Worm (Caenorhabditis elegans) whole organism, late embryonic: ENCODE data around the gene thk-1.
A peak's percentile ranks its signal among the peaks of the same experiment; 100 is the strongest.

ENCODE experiments used
- C08G9.2 ChIP-seq: sonication (generic microtip); optimal IDR thresholded peaks from 2 replicates; lab custom pipeline; 2016; ENCODE audit warnings: mild to moderate bottlenecking, missing genetic modification characterization, moderate library complexity, missing compliant biosample characterization
- F13H6.1 ChIP-seq: sonication (generic microtip); optimal IDR thresholded peaks from 2 replicates; lab custom pipeline; 2016; ENCODE audit warnings: missing genetic modification characterization, missing compliant biosample characterization
- K09A11.1 ChIP-seq: sonication (generic microtip); optimal IDR thresholded peaks from 2 replicates; lab custom pipeline; 2017; ENCODE audit warnings: antibody characterized with exemption, mild to moderate bottlenecking, missing genetic modification characterization, missing compliant biosample characterization; ENCODE audit not compliant: insufficient read depth
- T23F11.4 ChIP-seq: fragments of 200-800 bp; sonication (Bioruptor generic); optimal IDR thresholded peaks from 2 replicates; lab custom pipeline; 2018; ENCODE audit warnings: mild to moderate bottlenecking, missing genetic modification characterization, missing compliant biosample characterization
- ahr-1 ChIP-seq: sonication (generic microtip); optimal IDR thresholded peaks from 2 replicates; lab custom pipeline; 2016; ENCODE audit warnings: missing genetic modification characterization, missing compliant biosample characterization
- ama-1 ChIP-seq: fragments of 150-350 bp; optimal IDR thresholded peaks from 2 replicates; lab custom pipeline; 2014
- ceh-14 ChIP-seq: sonication (generic microtip); optimal IDR thresholded peaks from 2 replicates; lab custom pipeline; 2016; ENCODE audit warnings: missing genotype, missing genetic modification characterization, missing compliant biosample characterization
- ceh-18 ChIP-seq: sonication (generic microtip); optimal IDR thresholded peaks from 2 replicates; lab custom pipeline; 2016; ENCODE audit warnings: missing genetic modification characterization, missing compliant biosample characterization
- ceh-19 ChIP-seq: fragments of 200-800 bp; sonication (Bioruptor generic); optimal IDR thresholded peaks from 2 replicates; lab custom pipeline; 2018; ENCODE audit warnings: mild to moderate bottlenecking, missing genetic modification characterization, missing compliant biosample characterization
- ceh-2 ChIP-seq: sonication (generic microtip); optimal IDR thresholded peaks from 2 replicates; lab custom pipeline; 2016; ENCODE audit warnings: missing genotype, missing genetic modification characterization, missing compliant biosample characterization
- ceh-31 ChIP-seq: sonication (generic microtip); optimal IDR thresholded peaks from 2 replicates; lab custom pipeline; 2016; ENCODE audit warnings: missing genetic modification characterization, missing compliant biosample characterization
- ceh-48 ChIP-seq: sonication (generic microtip); optimal IDR thresholded peaks from 2 replicates; lab custom pipeline; 2016; ENCODE audit warnings: missing genetic modification characterization, inconsistent platforms, missing compliant biosample characterization
- ceh-6 ChIP-seq: fragments of 200-800 bp; sonication (Bioruptor generic); optimal IDR thresholded peaks from 2 replicates; lab custom pipeline; 2018; ENCODE audit warnings: mild to moderate bottlenecking, missing genetic modification characterization, missing compliant biosample characterization
- elt-2 ChIP-seq: sonication (generic microtip); optimal IDR thresholded peaks from 2 replicates; lab custom pipeline; 2016; ENCODE audit warnings: missing genetic modification reagents, missing genetic modification characterization, missing compliant biosample characterization
- elt-4 ChIP-seq: sonication (generic microtip); optimal IDR thresholded peaks from 2 replicates; lab custom pipeline; 2016; ENCODE audit warnings: missing genetic modification characterization, missing compliant biosample characterization
- ets-4 ChIP-seq: sonication (generic microtip); optimal IDR thresholded peaks from 2 replicates; lab custom pipeline; 2016; ENCODE audit warnings: missing genetic modification characterization, missing compliant biosample characterization
- eyg-1 ChIP-seq: sonication (generic microtip); optimal IDR thresholded peaks from 2 replicates; lab custom pipeline; 2016; ENCODE audit warnings: missing genotype, missing genetic modification characterization, missing compliant biosample characterization
- hlh-15 ChIP-seq: sonication (generic microtip); optimal IDR thresholded peaks from 2 replicates; lab custom pipeline; 2016; ENCODE audit warnings: missing genetic modification characterization, missing compliant biosample characterization
- hlh-30 ChIP-seq: sonication (generic microtip); optimal IDR thresholded peaks from 2 replicates; lab custom pipeline; 2017; ENCODE audit warnings: antibody characterized with exemption, missing genetic modification characterization, missing compliant biosample characterization; ENCODE audit not compliant: insufficient read depth
- hlh-8 ChIP-seq: sonication (generic microtip); optimal IDR thresholded peaks from 2 replicates; lab custom pipeline; 2016; ENCODE audit warnings: missing genotype, missing genetic modification characterization, missing compliant biosample characterization
- lin-11 ChIP-seq: fragments of 200-800 bp; sonication (Bioruptor generic); optimal IDR thresholded peaks from 2 replicates; lab custom pipeline; 2018; ENCODE audit warnings: mild to moderate bottlenecking, missing genetic modification characterization, missing compliant biosample characterization
- madf-2 ChIP-seq: sonication (generic microtip); optimal IDR thresholded peaks from 2 replicates; lab custom pipeline; 2017; ENCODE audit warnings: missing genetic modification characterization, missing compliant biosample characterization
- mec-3 ChIP-seq: sonication (generic microtip); optimal IDR thresholded peaks from 2 replicates; lab custom pipeline; 2016; ENCODE audit warnings: borderline replicate concordance, missing genetic modification characterization, missing compliant biosample characterization
- nhr-11 ChIP-seq: fragments of 150-350 bp; optimal IDR thresholded peaks from 2 replicates; lab custom pipeline; 2014; ENCODE audit warnings: missing biosample characterization, missing genetic modification characterization
- pqm-1 ChIP-seq: sonication (generic microtip); optimal IDR thresholded peaks from 2 replicates; lab custom pipeline; 2016; ENCODE audit warnings: missing genetic modification characterization, missing compliant biosample characterization
- rnt-1 ChIP-seq: sonication (generic microtip); optimal IDR thresholded peaks from 2 replicates; lab custom pipeline; 2016; ENCODE audit warnings: missing genetic modification characterization, missing compliant biosample characterization
- sox-2 ChIP-seq: fragments of 200-800 bp; sonication (Bioruptor generic); IDR thresholded peaks from 2 replicates; pipeline ENCODE4 v1.3.6; 2022; ENCODE audit warnings: missing genetic modification reagents, missing genetic modification characterization, missing compliant biosample characterization
- tbx-2 ChIP-seq: sonication (generic microtip); optimal IDR thresholded peaks from 2 replicates; lab custom pipeline; 2016; ENCODE audit warnings: missing genetic modification characterization, missing compliant biosample characterization
- tbx-7 ChIP-seq: sonication (generic microtip); optimal IDR thresholded peaks from 2 replicates; lab custom pipeline; 2016; ENCODE audit warnings: missing genotype, missing genetic modification characterization, missing compliant biosample characterization
- unc-3 ChIP-seq, 2 experiments: fragments of 200-800 bp in 1 of 2; sonication (Bioruptor generic) in 1 of 2; sonication (generic microtip) in 1 of 2; conservative IDR thresholded peaks in 1 of 2; optimal IDR thresholded peaks in 1 of 2; 2 replicates each; pipeline versions ENCODE4 v1.3.6 to Lab custom; 2016 to 2022; ENCODE audit warnings: missing compliant biosample characterization in 2 of 2, missing genetic modification characterization in 2 of 2, missing genetic modification reagents in 1 of 2
- unc-55 ChIP-seq: sonication (generic microtip); optimal IDR thresholded peaks from 2 replicates; lab custom pipeline; 2017; ENCODE audit warnings: missing biosample characterization, missing genetic modification reagents, missing genetic modification characterization
- ztf-16 ChIP-seq: sonication (generic microtip); optimal IDR thresholded peaks from 2 replicates; lab custom pipeline; 2017; ENCODE audit warnings: missing genetic modification characterization, missing compliant biosample characterization

thk-1 gene

DNA sequence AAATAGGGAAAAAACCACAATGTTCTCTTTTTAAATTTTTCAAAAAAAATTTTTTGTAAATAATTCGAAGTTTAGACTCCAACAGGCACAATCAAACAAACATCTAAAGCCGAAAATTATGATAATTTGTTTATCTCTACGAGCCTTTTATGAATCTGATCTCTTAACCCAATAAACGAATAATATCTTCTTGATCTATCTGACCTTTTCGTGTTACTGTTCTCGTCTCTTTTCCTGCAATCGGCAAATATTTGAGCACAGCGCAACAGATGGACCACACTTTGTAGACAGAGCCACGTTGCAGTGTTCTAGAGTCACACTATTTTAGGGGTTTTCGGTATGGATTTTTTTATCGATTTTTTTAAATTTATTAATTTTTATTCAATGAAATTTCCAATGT, 29.6 kb downstream of the thk-1 start:
- TF ChIP-seq tbx-2 (tag; lab: Kevin White, UChicago) (no peak), rnt-1 (tag; lab: Kevin White, UChicago) (no peak), mec-3 (tag; lab: Kevin White, UChicago) (no peak), unc-55 (GFP tag; lab: Kevin White, UChicago) (no peak), ceh-31 (tag; lab: Kevin White, UChicago) (no peak), ceh-19 (GFP tag; lab: Kevin White, UChicago) (no peak), ahr-1 (tag; lab: Kevin White, UChicago) (no peak), madf-2 (tag; lab: Kevin White, UChicago) (no peak), eyg-1 (no peak), ceh-18 (no peak), C08G9.2 (tag; lab: Kevin White, UChicago) (no peak), ceh-14 (tag; lab: Kevin White, UChicago) (no peak), tbx-7 (tag; lab: Kevin White, UChicago) (no peak)

DNA sequence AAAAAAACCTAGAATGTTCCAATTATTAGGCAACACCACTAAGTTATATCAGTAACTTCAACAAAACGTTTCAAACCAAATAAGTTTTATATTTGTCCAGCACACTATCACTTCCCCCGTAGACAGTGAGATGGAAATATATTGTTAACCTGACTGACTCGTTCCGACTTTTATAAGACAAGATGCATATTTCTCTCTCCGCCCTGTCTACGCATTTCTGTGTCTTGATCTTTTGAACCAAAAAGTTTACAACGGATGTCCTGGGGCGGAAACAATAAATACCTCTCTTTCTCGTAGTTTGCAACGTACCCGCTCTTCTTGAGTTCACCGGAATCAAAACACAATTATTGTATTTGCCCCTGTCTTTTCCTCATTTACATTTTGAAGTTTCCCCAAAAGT, 30.1 kb downstream of the thk-1 start:
- TF ChIP-seq unc-3 (GFP tag; conservative IDR thresholded peaks at IDR 0.05; lab: Robert Waterston, UW) (no peak), unc-3 (tag; optimal IDR thresholded peaks at IDR 0.05; lab: Kevin White, UChicago) (no peak), hlh-15 (no peak), T23F11.4 (GFP tag; lab: Kevin White, UChicago) (no peak), lin-11 (tag; lab: Kevin White, UChicago) (no peak), nhr-11 (tag; lab: Kevin White, UChicago) (no peak), ets-4 (tag; lab: Kevin White, UChicago) (no peak), C08G9.2 (tag; lab: Kevin White, UChicago) (no peak), sox-2 (GFP tag; lab: Robert Waterston, UW) (no peak), ceh-48 (tag; lab: Kevin White, UChicago) (no peak), ama-1 (lab: Kevin White, UChicago) (no peak), ztf-16 (tag; lab: Kevin White, UChicago) (no peak), tbx-7 (tag; lab: Kevin White, UChicago) (no peak), hlh-30 (tag; lab: Kevin White, UChicago) (no peak), ceh-14 (tag; lab: Kevin White, UChicago) (no peak), eyg-1 (no peak), ceh-6 (no peak)

DNA sequence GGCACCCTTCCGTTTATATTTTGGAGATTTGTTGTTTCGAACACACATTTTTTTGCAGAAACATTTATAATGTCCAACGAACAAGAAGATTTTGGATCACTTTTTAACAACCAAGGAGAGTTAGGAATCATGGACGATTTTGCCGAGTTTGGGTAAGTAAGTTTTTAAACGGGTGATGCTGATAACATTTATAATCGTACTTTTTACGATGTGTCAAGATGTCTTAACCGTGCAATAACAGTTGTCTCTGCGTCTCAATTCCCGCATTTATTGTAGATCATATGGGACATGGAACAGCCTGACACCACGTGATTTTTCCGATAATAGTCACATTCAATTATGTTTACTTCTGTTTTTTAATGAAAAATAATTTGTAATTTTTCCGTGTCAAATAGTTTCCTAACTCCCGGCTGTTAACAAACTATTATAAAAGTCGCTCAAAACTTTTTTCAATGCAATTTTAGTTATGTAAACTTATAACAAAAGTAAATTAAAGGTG, 30.8 kb downstream of the thk-1 start, which contains the start of gene daf-14:
Gene daf-14 (plus strand): TSS at position 51 of the 499 bp plus-strand sequence.
- no peak for TF ChIP-seq ahr-1 (tag; lab: Kevin White, UChicago)
- no peak for TF ChIP-seq sox-2 (GFP tag; lab: Robert Waterston, UW)
- peak; percentile 23 for TF ChIP-seq hlh-30 (tag; lab: Kevin White, UChicago)

DNA sequence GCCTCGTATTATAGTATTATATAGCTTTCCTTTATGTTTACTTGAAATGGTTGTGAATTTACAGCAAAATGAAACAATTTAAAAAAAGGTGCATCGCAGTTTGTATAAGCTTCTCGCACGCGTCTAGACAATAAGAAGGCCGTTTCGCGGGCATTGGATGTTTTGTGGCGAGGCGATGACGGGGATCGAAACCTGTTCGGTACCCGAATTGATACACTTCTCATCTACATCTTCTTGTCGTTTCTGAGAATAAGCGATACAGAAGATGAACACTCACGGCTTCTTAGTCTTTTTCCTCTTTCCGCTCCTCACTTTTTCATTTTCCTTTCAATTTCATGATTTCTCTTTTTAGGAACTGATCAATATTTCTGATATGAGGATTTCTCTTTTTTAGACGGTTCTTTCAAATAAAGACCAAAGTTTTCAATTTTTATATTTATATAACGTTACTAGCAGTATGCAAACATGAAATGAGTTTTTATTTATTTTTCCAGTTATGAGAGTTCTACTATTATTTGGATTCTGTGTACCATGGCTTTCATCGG, 35.6 kb downstream of the thk-1 start, which contains the start of gene F01G10.10:
Gene F01G10.10 (plus strand): TSS at position 495 of the 545 bp plus-strand sequence.
- TF ChIP-seq T23F11.4 (GFP tag; lab: Kevin White, UChicago) (no peak), ztf-16 (tag; lab: Kevin White, UChicago) (no peak), elt-4 (tag; lab: Kevin White, UChicago) (no peak), K09A11.1 (tag; lab: Kevin White, UChicago) (no peak), unc-3 (GFP tag; conservative IDR thresholded peaks at IDR 0.05; lab: Robert Waterston, UW) (no peak), unc-3 (tag; optimal IDR thresholded peaks at IDR 0.05; lab: Kevin White, UChicago) (no peak), hlh-8 (tag; lab: Kevin White, UChicago) (no peak), tbx-2 (tag; lab: Kevin White, UChicago) (no peak), ceh-2 (tag; lab: Kevin White, UChicago) (no peak), F13H6.1 (tag; lab: Kevin White, UChicago) (no peak)

DNA sequence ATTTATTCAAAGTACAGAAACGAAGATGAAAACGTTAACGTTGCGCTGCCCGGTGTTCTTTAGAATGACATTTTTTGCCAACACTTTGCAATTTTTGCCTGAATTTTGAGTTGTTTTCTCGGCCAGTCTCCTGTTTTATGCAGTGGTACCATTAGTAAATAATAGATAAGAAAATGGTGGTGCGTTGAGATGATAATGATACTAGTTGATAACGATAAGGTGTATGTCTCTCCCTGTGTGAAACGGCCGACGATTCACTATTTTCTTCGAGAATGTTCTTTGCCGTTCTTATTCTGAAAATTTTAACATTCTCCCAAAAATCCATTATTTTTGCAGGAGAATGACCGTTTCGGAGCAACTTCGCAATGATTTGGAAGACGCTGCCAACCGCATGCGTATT, 38.1 kb downstream of the thk-1 start, which contains the start of gene tkt-1:
Gene tkt-1 (plus strand): TSS at position 337 of the 400 bp plus-strand sequence.
- TF ChIP-seq pqm-1 (tag; lab: Kevin White, UChicago) (no peak), elt-2 (tag; lab: Kevin White, UChicago) (peak; percentile 91), ahr-1 (tag; lab: Kevin White, UChicago) (no peak)
